ENCODE assay signal across 4 worm cellular contexts in genomic region chrX:13633032-13633431, ce11.
TF ChIP-seq lines count a peak whose summit lies in the region.

No protein-coding gene starts in this region.

TF ChIP-seq in whole organism, L1 larva, 84 proteins besides CTCF, POLR2A, EP300 and RAD21:
- TF ChIP-seq egl-13 (tag; optimal IDR thresholded peaks at IDR 0.05; lab: Kevin White, UChicago) (no peak), snpc-4 (tag; optimal IDR thresholded peaks at IDR 0.05; lab: Kevin White, UChicago) (peak; percentile 82), ets-5 (GFP tag; IDR thresholded peaks at IDR 0.05; lab: Robert Waterston, UW) (no peak), ceh-8 (GFP tag; optimal IDR thresholded peaks at IDR 0.05; lab: Kevin White, UChicago) (no peak)
TF ChIP-seq in whole organism, L1 larva: peak in this region for 1.

TF ChIP-seq in whole organism, L2 larva, 48 proteins besides CTCF, POLR2A, EP300 and RAD21:
- TF ChIP-seq snpc-4 (tag; optimal IDR thresholded peaks at IDR 0.05; lab: Kevin White, UChicago) (peak; percentile 58), nhr-21 (tag; optimal IDR thresholded peaks at IDR 0.05; lab: Kevin White, UChicago) (no peak), elt-1 (tag; optimal IDR thresholded peaks at IDR 0.05; lab: Kevin White, UChicago) (no peak)

TF ChIP-seq in whole organism, L3 larva, 47 proteins besides CTCF, POLR2A, EP300 and RAD21:
- no peak for TF ChIP-seq mml-1 (tag; optimal IDR thresholded peaks at IDR 0.05; lab: Kevin White, UChicago)
- no peak for TF ChIP-seq pqm-1 (tag; optimal IDR thresholded peaks at IDR 0.05; lab: Kevin White, UChicago)
- TF ChIP-seq nhr-25 (tag; optimal IDR thresholded peaks at IDR 0.05; lab: Kevin White, UChicago), result no peak
- TF ChIP-seq nhr-237 (tag; optimal IDR thresholded peaks at IDR 0.05; lab: Kevin White, UChicago), result no peak
- TF ChIP-seq jun-1 (tag; optimal IDR thresholded peaks at IDR 0.05; lab: Kevin White, UChicago), result no peak
- peak; percentile 48 for TF ChIP-seq snpc-4 (tag; optimal IDR thresholded peaks at IDR 0.05; lab: Kevin White, UChicago)

TF ChIP-seq in whole organism, young adult, 124 proteins besides CTCF, POLR2A, EP300 and RAD21:
- TF ChIP-seq mes-4 (tag; optimal IDR thresholded peaks at IDR 0.05; lab: Kevin White, UChicago), result no peak
- peak; percentile 13; the same call in 1 of the 2 replicates for TF ChIP-seq hmg-1.2 (GFP tag; IDR thresholded peaks at IDR 0.05; lab: Robert Waterston, UW)
- no peak for TF ChIP-seq snpc-4 (GFP tag; optimal IDR thresholded peaks at IDR 0.05; lab: Kevin White, UChicago)
- TF ChIP-seq snpc-4 (tag; optimal IDR thresholded peaks at IDR 0.05; lab: Kevin White, UChicago), result peak in 2 of 4 experiments; percentile 82 to 88
